Fruit fly (Drosophila melanogaster) whole organism, embryonic: ENCODE measurements around the gene Alg2.
A peak's percentile ranks its signal among the peaks of the same experiment; 100 is the strongest.

Source experiments
- CG14710 ChIP-seq: fragments of 200-800 bp; sonication (Bioruptor generic); optimal IDR thresholded peaks from 3 replicates; lab custom pipeline; 2019; ENCODE audit warnings: missing biosample characterization, mild to moderate bottlenecking, missing genetic modification characterization, moderate library complexity
- Meics ChIP-seq: fragments of 200-800 bp; sonication (Bioruptor generic); optimal IDR thresholded peaks from 2 replicates; lab custom pipeline; 2017; ENCODE audit warnings: missing biosample characterization, mild to moderate bottlenecking, missing genetic modification characterization
- Ravus ChIP-seq: fragments of 200-800 bp; sonication (Bioruptor generic); IDR thresholded peaks from 2 replicates; pipeline ENCODE4 v1.3.6; 2022; ENCODE audit warnings: missing biosample characterization, missing genetic modification characterization
- fd3F ChIP-seq: fragments of 200-800 bp; sonication (Bioruptor generic); optimal IDR thresholded peaks from 2 replicates; lab custom pipeline; 2018; ENCODE audit warnings: missing biosample characterization, mild to moderate bottlenecking, missing genetic modification characterization, moderate library complexity
- sima ChIP-seq: fragments of 200-800 bp; sonication (Bioruptor generic); optimal IDR thresholded peaks from 2 replicates; lab custom pipeline; 2016; ENCODE audit warnings: missing biosample characterization, missing genetic modification characterization

- TF ChIP-seq fd3F, result no peak
- TF ChIP-seq CG14710, result peak; percentile 18
- no peak for TF ChIP-seq Ravus
- TF ChIP-seq Meics (GFP tag; lab: Kevin White, UChicago), result no peak
- no peak for TF ChIP-seq sima (GFP tag; lab: Kevin White, UChicago)
These were observed 25.5 kb downstream of the Alg2 start, which contains the start of the genes CG32278 and CG32281 for dm6 chr3L:3169107-3169506.
